Worm (Caenorhabditis elegans) whole organism, mixed stage, embryonic: Measurements from ENCODE around the gene sri-47.

Experiments
- blmp-1 ChIP-seq: fragments of 150-350 bp; optimal IDR thresholded peaks from 2 replicates; lab custom pipeline; 2014; ENCODE audit warnings: missing biosample characterization, missing genetic modification characterization
- ces-1 ChIP-seq: fragments of 150-350 bp; optimal IDR thresholded peaks from 2 replicates; lab custom pipeline; 2014; ENCODE audit warnings: missing biosample characterization, missing genetic modification reagents, missing genetic modification characterization
- lin-13 ChIP-seq: fragments of 150-350 bp; optimal IDR thresholded peaks from 2 replicates; lab custom pipeline; 2014; ENCODE audit warnings: missing biosample characterization, missing genetic modification characterization
- mab-5 ChIP-seq: fragments of 150-350 bp; optimal IDR thresholded peaks from 2 replicates; lab custom pipeline; 2014; ENCODE audit warnings: missing biosample characterization, missing genetic modification characterization
- nhr-12 ChIP-seq: fragments of 150-350 bp; optimal IDR thresholded peaks from 2 replicates; lab custom pipeline; 2014; ENCODE audit warnings: missing biosample characterization, missing genetic modification characterization
- nhr-237 ChIP-seq: fragments of 150-350 bp; optimal IDR thresholded peaks from 2 replicates; lab custom pipeline; 2014; ENCODE audit warnings: missing biosample characterization, missing genetic modification characterization
- pha-4 ChIP-seq: fragments of 150-350 bp; optimal IDR thresholded peaks from 2 replicates; lab custom pipeline; 2018; ENCODE audit warnings: missing biosample characterization, missing genetic modification reagents, missing genetic modification characterization
- snpc-4 ChIP-seq: fragments of 150-350 bp; optimal IDR thresholded peaks from 2 replicates; lab custom pipeline; 2014; ENCODE audit warnings: missing biosample characterization, missing genetic modification characterization
- sptf-1 ChIP-seq: sonication (generic microtip); optimal IDR thresholded peaks from 2 replicates; lab custom pipeline; 2017; ENCODE audit warnings: mild to moderate bottlenecking, missing genetic modification characterization, moderate library complexity, missing compliant biosample characterization
- ztf-11 ChIP-seq: fragments of 150-350 bp; optimal IDR thresholded peaks from 2 replicates; lab custom pipeline; 2014; ENCODE audit warnings: missing biosample characterization, missing genetic modification characterization

- no peak for TF ChIP-seq pha-4
- TF ChIP-seq snpc-4 (tag; lab: Kevin White, UChicago) = no peak
- TF ChIP-seq blmp-1 (tag; lab: Kevin White, UChicago) = no peak
- no peak for TF ChIP-seq ces-1 (GFP tag; lab: Kevin White, UChicago)
- TF ChIP-seq sptf-1 (tag; lab: Kevin White, UChicago) = no peak
- TF ChIP-seq nhr-237 (tag; lab: Kevin White, UChicago) = no peak
- TF ChIP-seq lin-13 (tag; lab: Kevin White, UChicago) = no peak
- no peak for TF ChIP-seq ztf-11 (tag; lab: Kevin White, UChicago)
- TF ChIP-seq nhr-12 = no peak
- TF ChIP-seq mab-5 = no peak
Measured at ce11 chrII:2641777-2642176, 14.9 kb upstream of the sri-47 start, which contains the start of gene F22E5.7.
